Fruit fly (Drosophila melanogaster) whole organism, pupa: ENCODE measurements around the gene CG44005.
A peak's percentile ranks its signal among the peaks of the same experiment; 100 is the strongest.

ENCODE experiments used
- CG10348 ChIP-seq: fragments of 200-800 bp; sonication (Bioruptor generic); IDR thresholded peaks from 2 replicates; pipeline ENCODE4 v1.3.6; 2022; ENCODE audit warnings: missing biosample characterization, missing genetic modification characterization
- CG12605 ChIP-seq: fragments of 200-800 bp; sonication (Bioruptor generic); IDR thresholded peaks from 2 replicates; pipeline ENCODE4 v1.3.6; 2022; ENCODE audit warnings: missing biosample characterization, missing genetic modification characterization
- CG13204 ChIP-seq: fragments of 200-800 bp; sonication (Bioruptor generic); optimal IDR thresholded peaks from 2 replicates; lab custom pipeline; 2018; ENCODE audit warnings: missing biosample characterization, mild to moderate bottlenecking, missing genetic modification characterization, moderate library complexity
- CG14655 ChIP-seq: fragments of 200-800 bp; sonication (Bioruptor generic); optimal IDR thresholded peaks from 3 replicates; lab custom pipeline; 2017; ENCODE audit warnings: mild to moderate bottlenecking, missing biosample characterization, missing genetic modification reagents, missing genetic modification characterization
- CG15710 ChIP-seq: fragments of 200-800 bp; sonication (Bioruptor generic); optimal IDR thresholded peaks from 2 replicates; lab custom pipeline; 2018; ENCODE audit warnings: missing biosample characterization, mild to moderate bottlenecking, missing genetic modification characterization, moderate library complexity
- CG17806 ChIP-seq: fragments of 200-800 bp; sonication (Bioruptor generic); optimal IDR thresholded peaks from 2 replicates; lab custom pipeline; 2018; ENCODE audit warnings: missing biosample characterization, mild to moderate bottlenecking, missing genetic modification characterization, moderate library complexity
- CG32121 ChIP-seq: fragments of 200-800 bp; sonication (Bioruptor generic); IDR thresholded peaks from 2 replicates; pipeline ENCODE4 v1.3.6; 2022; ENCODE audit warnings: missing biosample characterization, missing genetic modification characterization
- CG34367 ChIP-seq: fragments of 200-800 bp; sonication (Bioruptor generic); optimal IDR thresholded peaks from 2 replicates; lab custom pipeline; 2018; ENCODE audit warnings: missing biosample characterization, mild to moderate bottlenecking, missing genetic modification characterization
- CG4496 ChIP-seq: fragments of 200-800 bp; sonication (Bioruptor generic); IDR thresholded peaks from 3 replicates; pipeline ENCODE4 v1.3.6; 2022; ENCODE audit warnings: missing biosample characterization, missing genetic modification characterization
- CG8159 ChIP-seq: fragments of 200-800 bp; sonication (Bioruptor generic); optimal IDR thresholded peaks from 3 replicates; lab custom pipeline; 2018; ENCODE audit warnings: missing biosample characterization, mild to moderate bottlenecking, missing genetic modification characterization, moderate library complexity
- CG8301 ChIP-seq: fragments of 200-800 bp; sonication (Bioruptor generic); optimal IDR thresholded peaks from 2 replicates; lab custom pipeline; 2018; ENCODE audit warnings: missing biosample characterization, mild to moderate bottlenecking, missing genetic modification characterization
- CG9948 ChIP-seq: fragments of 200-800 bp; sonication (Bioruptor generic); optimal IDR thresholded peaks from 2 replicates; lab custom pipeline; 2018; ENCODE audit warnings: missing biosample characterization, mild to moderate bottlenecking, missing genetic modification characterization, moderate library complexity
- D1 ChIP-seq: fragments of 200-800 bp; sonication (Bioruptor generic); optimal IDR thresholded peaks from 2 replicates; lab custom pipeline; 2018; ENCODE audit warnings: missing biosample characterization, mild to moderate bottlenecking, missing genetic modification characterization, moderate library complexity
- EcR ChIP-seq: fragments of 200-800 bp; sonication (Bioruptor generic); optimal IDR thresholded peaks from 3 replicates; lab custom pipeline; 2019; ENCODE audit warnings: missing biosample characterization, missing genetic modification characterization, mild to moderate bottlenecking, moderate library complexity, missing genetic modification reagents
- Ets98B ChIP-seq: fragments of 200-800 bp; sonication (Bioruptor generic); IDR thresholded peaks from 2 replicates; pipeline ENCODE4 v1.3.6; 2022; ENCODE audit warnings: missing biosample characterization, missing genetic modification characterization
- Pif1A ChIP-seq: fragments of 200-800 bp; sonication (Bioruptor generic); optimal IDR thresholded peaks from 3 replicates; lab custom pipeline; 2016; ENCODE audit warnings: missing biosample characterization, missing genetic modification characterization
- Pif1B ChIP-seq: fragments of 200-800 bp; sonication (Bioruptor generic); optimal IDR thresholded peaks from 3 replicates; lab custom pipeline; 2016; ENCODE audit warnings: missing biosample characterization, missing genetic modification characterization
- Snoo ChIP-seq: fragments of 200-800 bp; sonication (Bioruptor generic); optimal IDR thresholded peaks from 3 replicates; lab custom pipeline; 2017; ENCODE audit warnings: missing biosample characterization, mild to moderate bottlenecking, missing genetic modification characterization, inconsistent platforms
- fd96Ca ChIP-seq: fragments of 200-800 bp; sonication (Bioruptor generic); IDR thresholded peaks from 3 replicates; pipeline ENCODE4 v1.3.6; 2022; ENCODE audit warnings: missing biosample characterization, missing genetic modification characterization
- gl ChIP-seq: fragments of 200-800 bp; sonication (Bioruptor generic); optimal IDR thresholded peaks from 2 replicates; lab custom pipeline; 2018; ENCODE audit warnings: missing biosample characterization, mild to moderate bottlenecking, missing genetic modification characterization
- rn ChIP-seq: fragments of 200-800 bp; sonication (Bioruptor generic); IDR thresholded peaks from 2 replicates; pipeline ENCODE4 v1.3.6; 2022; ENCODE audit warnings: missing biosample characterization, missing genetic modification characterization

CG44005 gene

DNA sequence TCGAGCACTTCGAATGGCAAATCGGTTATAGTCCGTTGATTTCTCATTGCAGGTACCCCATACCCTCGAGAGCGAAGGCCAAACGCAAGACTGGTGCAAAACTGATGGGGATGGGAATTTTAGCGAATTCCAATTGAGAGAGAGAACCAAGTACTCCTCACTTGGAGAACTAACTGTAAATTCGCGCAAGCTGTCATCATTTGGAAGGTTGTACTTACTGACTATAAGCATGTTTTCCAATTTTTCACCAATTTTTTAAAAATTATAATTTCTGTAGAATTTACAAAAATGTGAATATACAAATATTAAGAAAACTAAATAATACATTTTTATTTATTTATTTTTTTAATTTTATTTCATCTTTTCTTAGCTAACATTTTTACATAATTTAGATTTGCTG, at the start of gene CG44005:
TSS of gene CG44005 (minus strand) at position 101 of the 400 bp plus-strand sequence.
- TF ChIP-seq CG13204 (GFP tag; lab: Kevin White, UChicago) (no peak), CG9948 (tag; lab: Kevin White, UChicago) (no peak), Pif1A (GFP tag; lab: Kevin White, UChicago) (no peak), fd96Ca (no peak), CG4496 (no peak), CG10348 (GFP tag; lab: Robert Waterston, UW) (no peak)

DNA sequence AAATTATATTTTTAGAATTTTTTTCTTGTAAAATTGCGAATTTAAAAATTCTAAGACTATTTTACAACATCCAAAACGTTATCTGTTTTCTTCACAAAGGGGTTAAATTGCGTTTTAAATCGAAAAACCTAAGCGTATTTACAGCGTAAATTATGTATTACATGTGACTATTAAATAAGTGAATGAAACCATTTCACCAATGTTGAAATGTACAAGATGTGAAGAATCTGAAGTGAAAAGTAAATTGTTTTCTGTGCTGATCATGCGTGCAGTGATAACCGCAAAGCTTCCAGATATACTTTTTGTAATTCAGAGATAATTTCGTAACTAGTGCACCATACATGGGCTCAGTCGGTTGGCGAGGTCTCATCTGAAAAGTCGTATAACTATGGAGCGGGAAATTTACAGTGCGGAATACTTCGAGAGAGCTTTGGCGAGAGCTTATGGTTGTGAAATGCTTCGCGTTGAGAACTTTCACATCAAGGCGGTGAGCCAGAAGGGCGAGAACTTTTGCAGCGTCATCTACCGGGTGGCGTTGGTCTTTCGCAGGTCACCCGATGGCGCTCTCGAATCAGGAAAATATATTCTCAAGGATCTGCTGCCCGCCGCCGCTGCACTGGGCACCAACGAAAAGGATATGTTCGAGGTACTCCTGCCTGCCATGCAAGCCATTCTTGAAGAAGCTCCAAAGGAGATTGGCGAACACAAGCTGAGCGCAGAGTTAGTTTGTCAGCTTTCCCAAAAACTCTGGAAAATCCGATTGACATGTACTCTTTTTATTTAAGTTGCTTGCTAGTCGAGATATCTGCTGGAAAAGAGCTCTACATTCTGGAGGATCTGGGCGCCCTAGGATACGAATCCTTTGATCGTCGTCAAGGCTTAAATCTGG, 42.4 kb upstream of the CG44005 start:
- TF ChIP-seq CG34367 (tag; lab: Kevin White, UChicago) (peak; percentile 35), CG15710 (tag; lab: Kevin White, UChicago) (peak; percentile 71), CG12605 (GFP tag; lab: Robert Waterston, UW) (no peak), EcR (GFP tag; lab: Kevin White, UChicago) (no peak), CG8159 (peak; percentile 73), Pif1B (GFP tag; lab: Kevin White, UChicago) (peak; percentile 36), Snoo (no peak), gl (tag; lab: Kevin White, UChicago) (no peak), CG14655 (GFP tag; lab: Kevin White, UChicago) (no peak), CG9948 (tag; lab: Kevin White, UChicago) (peak; percentile 63), D1 (tag; lab: Kevin White, UChicago) (peak; percentile 71), rn (no peak), fd96Ca (no peak), CG10348 (GFP tag; lab: Robert Waterston, UW) (no peak), Pif1A (GFP tag; lab: Kevin White, UChicago) (no peak), CG13204 (GFP tag; lab: Kevin White, UChicago) (no peak), CG8301 (peak; percentile 50), CG4496 (no peak; the same call in 1 of the 3 replicates), Ets98B (GFP tag; lab: Robert Waterston, UW) (peak; percentile 27; the same call in 1 of the 2 replicates), CG32121 (peak; percentile 33; the same call in 1 of the 2 replicates), CG17806 (tag; lab: Kevin White, UChicago) (peak; percentile 71)
- TF ChIP-seq, all 21 proteins: peak for 10

DNA sequence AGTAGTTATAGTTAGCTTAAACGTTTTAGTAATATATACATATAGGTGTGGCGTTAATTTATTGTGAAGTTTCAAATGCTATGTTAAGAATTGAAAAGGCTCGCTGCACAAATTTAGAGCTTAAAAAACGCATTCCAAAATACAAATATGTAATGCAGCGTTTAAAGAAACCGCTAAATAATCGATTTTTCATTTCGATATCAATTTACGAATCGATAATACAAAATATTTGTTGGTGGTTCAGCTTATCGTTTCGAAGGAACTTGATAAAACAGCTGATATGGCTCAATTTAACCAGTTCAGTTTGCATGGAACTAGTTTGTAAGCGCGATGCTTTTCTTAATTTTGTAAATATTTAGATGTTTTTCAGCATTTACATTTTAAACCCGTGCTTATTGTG, 40.7 kb upstream of the CG44005 start, which contains the start of the genes CG32195 and CG7341:
TSS of gene CG32195 (plus strand) at position 291 of the 400 bp plus-strand sequence.
TSS of gene CG7341 (plus strand) at position 291 of the 400 bp plus-strand sequence.
- TF ChIP-seq CG17806 (tag; lab: Kevin White, UChicago): no peak
- TF ChIP-seq CG12605 (GFP tag; lab: Robert Waterston, UW): no peak
- TF ChIP-seq D1 (tag; lab: Kevin White, UChicago): no peak
- no peak for TF ChIP-seq fd96Ca
- no peak for TF ChIP-seq rn
- TF ChIP-seq CG4496: no peak
- TF ChIP-seq CG34367 (tag; lab: Kevin White, UChicago): no peak
- TF ChIP-seq CG10348 (GFP tag; lab: Robert Waterston, UW): no peak
- no peak for TF ChIP-seq gl (tag; lab: Kevin White, UChicago)
- no peak for TF ChIP-seq CG8159
- no peak for TF ChIP-seq EcR (GFP tag; lab: Kevin White, UChicago)
- no peak for TF ChIP-seq CG13204 (GFP tag; lab: Kevin White, UChicago)
- TF ChIP-seq CG15710 (tag; lab: Kevin White, UChicago): no peak
- no peak for TF ChIP-seq Ets98B (GFP tag; lab: Robert Waterston, UW)
- TF ChIP-seq Pif1A (GFP tag; lab: Kevin White, UChicago): no peak
- TF ChIP-seq Snoo: no peak

DNA sequence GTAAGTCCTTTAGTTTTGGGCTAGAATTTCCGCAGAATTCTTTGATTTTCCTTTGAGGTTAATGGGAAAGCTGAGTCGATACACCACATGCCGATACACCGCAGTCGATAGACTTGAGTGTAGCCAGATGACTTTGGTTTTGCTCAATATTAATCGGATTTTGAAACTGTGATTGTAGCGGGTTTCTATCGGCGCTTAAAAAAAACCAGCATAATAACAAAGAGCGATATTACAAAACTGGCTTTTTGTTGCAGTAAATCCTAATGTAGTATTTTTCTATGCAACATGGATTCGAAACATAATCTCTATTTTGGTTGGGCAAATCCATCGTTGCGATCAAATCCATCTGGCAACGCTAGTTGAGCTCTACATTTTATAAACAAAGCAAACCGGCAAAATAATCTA, 37.5 kb upstream of the CG44005 start, which contains the start of the genes Polr3D and mus304:
TSS of gene Polr3D (minus strand) at position 116 of the 405 bp plus-strand sequence.
TSS of gene mus304 (plus strand) at position 356 of the 405 bp plus-strand sequence.
- TF ChIP-seq Snoo (no peak), CG32121 (0 out of 2 replicates have a peak, but pooled peaks have one; percentile 29), fd96Ca (no peak), CG9948 (tag; lab: Kevin White, UChicago) (no peak), Pif1B (GFP tag; lab: Kevin White, UChicago) (no peak), rn (0 out of 2 replicates have a peak, but pooled peaks have one; percentile 12), Ets98B (GFP tag; lab: Robert Waterston, UW) (no peak), gl (tag; lab: Kevin White, UChicago) (no peak), CG8159 (peak; percentile 20), Pif1A (GFP tag; lab: Kevin White, UChicago) (no peak), D1 (tag; lab: Kevin White, UChicago) (no peak), CG14655 (GFP tag; lab: Kevin White, UChicago) (no peak), CG12605 (GFP tag; lab: Robert Waterston, UW) (no peak), CG15710 (tag; lab: Kevin White, UChicago) (peak; percentile 14), CG4496 (no peak), CG10348 (GFP tag; lab: Robert Waterston, UW) (no peak), CG8301 (no peak), CG13204 (GFP tag; lab: Kevin White, UChicago) (no peak), CG17806 (tag; lab: Kevin White, UChicago) (no peak), CG34367 (tag; lab: Kevin White, UChicago) (no peak), EcR (GFP tag; lab: Kevin White, UChicago) (no peak)
